Fruit fly (Drosophila melanogaster): Measurements from ENCODE around the gene Pex12.

Pex12 gene

DNA sequence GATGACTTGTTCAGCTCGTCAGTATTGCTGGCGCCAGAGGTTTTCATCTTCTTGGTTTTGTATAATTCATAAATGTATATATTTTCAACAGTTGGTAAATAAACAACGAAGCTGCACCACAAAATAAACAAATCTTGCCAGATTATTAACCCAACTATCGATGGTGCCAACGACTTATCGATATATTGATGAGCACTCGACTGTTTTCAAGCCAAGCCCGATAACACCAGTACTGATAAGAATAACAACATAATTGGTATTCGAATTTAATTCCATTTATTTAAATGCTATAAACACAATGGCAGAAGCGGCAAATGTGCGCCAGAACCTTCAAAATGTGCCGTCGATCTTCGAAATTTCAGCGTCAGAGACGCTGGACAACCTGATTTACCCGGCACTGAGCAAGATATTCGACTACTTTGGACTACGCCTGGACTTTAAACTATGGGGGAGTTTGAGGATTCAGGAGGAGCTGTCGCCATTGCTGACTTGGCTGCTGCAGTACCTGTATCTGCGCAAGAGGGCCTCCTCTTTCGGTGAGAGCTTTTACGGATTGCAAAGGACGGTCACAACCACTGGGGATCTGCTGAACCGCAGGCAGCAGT, at the start of gene Pex12, which contains the start of gene Saf6:
Pex12 (plus strand) TSS at position 209 of the 605 bp plus-strand sequence.
Saf6 (minus strand) TSS at position 166 of the 605 bp plus-strand sequence.
- no peak for TF ChIP-seq CG17801 (GFP tag; optimal IDR thresholded peaks at IDR 0.05; ENCODE audit: partially characterized antibody)

DNA sequence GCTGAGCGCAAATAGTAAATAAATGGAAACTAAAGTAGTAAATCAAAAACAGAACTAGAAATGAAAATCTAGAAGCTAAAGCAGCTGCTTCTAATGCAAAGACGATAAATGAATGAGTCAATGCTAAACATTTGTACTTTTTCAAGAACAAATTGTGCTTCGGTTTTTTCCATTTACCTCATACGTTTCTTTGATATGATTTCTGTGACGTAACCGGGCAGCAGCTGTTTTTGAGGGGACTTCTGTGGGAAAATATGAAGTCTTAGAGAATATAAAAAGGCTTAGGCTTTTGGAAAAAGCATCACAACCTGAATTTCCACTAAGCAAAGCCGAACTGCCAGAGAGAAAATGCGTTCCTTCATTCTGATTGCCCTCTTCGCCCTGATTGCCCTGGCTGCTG, 42.5 kb upstream of the Pex12 start, which contains the start of gene CG12506:
CG12506 (plus strand) TSS at position 301 of the 400 bp plus-strand sequence.
- TF ChIP-seq CG17801 (GFP tag; optimal IDR thresholded peaks at IDR 0.05; ENCODE audit: partially characterized antibody): no peak

DNA sequence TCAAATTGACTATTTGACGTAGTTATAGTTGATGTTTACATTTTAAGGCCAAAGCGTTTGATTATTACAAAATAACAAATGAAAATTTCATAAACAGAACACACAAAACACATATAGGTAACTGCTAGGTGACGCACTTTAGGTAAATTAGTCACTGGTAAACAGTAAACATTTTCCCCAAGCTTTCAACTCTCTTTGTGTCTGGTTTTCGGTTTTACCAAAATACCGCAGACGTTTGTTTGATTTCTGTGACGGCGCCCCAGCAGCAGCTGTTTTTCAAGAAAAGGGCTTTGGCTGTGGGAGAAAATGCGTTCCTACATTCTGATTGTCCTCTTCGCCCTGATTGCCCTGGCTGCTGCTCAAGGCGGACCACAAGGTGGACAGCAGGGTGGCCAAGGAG, 39.6 kb upstream of the Pex12 start, which contains the start of gene CG13946:
CG13946 (plus strand) TSS at position 301 of the 400 bp plus-strand sequence.
- no peak for TF ChIP-seq CG17801 (GFP tag; optimal IDR thresholded peaks at IDR 0.05; ENCODE audit: partially characterized antibody)

DNA sequence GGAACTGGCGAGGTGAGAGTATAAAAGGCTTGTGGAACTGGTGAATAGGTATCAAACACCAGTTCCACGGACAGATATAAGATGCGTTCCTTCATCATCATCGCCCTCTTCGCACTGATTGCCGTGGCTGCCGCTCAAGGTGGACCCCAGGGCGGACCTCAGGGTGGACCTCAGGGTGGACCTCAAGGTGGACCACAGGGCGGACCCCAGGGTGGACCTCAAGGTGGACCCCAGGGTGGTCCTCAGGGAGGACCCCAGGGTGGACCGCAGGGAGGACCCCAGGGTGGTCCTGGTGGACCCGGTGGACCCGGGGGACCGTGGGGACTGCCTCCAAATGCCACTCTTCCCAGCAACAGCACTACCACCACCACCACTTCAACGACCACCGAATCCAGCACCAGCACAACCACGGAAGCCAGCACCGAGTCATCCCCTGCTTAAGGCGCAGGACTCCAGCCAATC, 36.6 kb upstream of the Pex12 start, which contains the start of gene CG13947:
CG13947 (plus strand) TSS at position 51 of the 462 bp plus-strand sequence.
- no peak for TF ChIP-seq CG17801 (GFP tag; optimal IDR thresholded peaks at IDR 0.05; ENCODE audit: partially characterized antibody)

DNA sequence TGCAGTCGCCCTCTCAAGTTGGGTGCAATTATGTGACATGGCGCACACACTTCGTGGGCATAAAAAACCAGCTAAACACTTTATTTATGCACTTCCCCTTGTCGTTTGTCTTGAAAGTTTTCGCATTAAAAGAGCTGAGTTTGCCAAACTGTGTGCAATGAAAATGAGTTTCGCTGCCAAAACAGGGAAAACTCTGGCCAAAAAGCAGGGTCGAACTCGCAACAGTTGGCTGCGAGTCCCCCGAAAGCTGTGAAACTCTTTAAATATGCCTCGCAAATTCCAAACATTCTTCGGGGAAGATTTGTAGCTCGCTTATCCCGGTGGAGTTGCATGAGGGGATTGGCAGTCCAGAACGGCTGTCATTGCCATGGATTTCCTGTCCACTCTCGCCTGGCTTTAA, 35.6 kb upstream of the Pex12 start, which contains the start of gene Gr21a:
Gr21a (plus strand) TSS at position 301 of the 400 bp plus-strand sequence.
- TF ChIP-seq CG17801 (GFP tag; optimal IDR thresholded peaks at IDR 0.05; ENCODE audit: partially characterized antibody): no peak

DNA sequence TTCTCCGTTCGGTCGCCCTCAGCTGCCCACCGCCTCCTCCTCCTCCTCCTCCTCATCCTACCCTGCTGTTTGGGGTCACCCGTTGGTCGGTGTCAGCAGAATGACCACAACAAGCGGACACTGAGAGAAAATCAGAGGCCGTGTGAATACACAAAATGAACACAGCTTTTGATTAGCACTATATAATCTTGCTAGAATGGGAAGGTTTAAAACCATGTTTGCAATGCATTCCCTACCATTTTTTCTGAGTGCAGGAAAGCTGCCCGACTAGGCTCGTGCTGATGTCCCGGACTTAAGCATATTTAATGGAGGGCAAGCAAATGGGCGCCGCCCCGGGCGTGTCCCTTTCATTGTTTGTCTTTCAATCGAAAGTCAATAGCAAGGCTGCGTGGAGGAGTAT, 34.9 kb upstream of the Pex12 start:
- no peak for TF ChIP-seq CG17801 (GFP tag; optimal IDR thresholded peaks at IDR 0.05; ENCODE audit: partially characterized antibody)

DNA sequence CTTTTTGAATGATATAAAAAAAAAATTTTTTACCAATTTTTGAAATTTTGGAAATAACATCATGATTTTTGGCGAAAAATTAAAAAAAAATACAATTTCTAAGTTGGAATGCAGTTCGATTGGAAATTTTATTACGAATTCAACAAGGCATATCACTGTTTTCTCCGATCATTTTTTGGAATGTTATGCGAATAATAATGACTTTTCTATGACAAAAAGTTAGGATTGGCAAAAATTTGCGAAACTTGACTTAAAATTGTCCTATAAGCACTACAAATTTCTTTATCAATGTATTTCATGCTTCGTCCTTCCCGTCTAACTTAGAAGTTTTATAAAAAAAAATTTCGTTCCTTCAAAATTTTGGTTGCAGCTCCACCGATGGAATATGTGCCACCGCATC, 31.8 kb upstream of the Pex12 start, which contains the start of gene CG3544:
CG3544 (plus strand) TSS at position 301 of the 400 bp plus-strand sequence.
- TF ChIP-seq CG17801 (GFP tag; optimal IDR thresholded peaks at IDR 0.05; ENCODE audit: partially characterized antibody): no peak

DNA sequence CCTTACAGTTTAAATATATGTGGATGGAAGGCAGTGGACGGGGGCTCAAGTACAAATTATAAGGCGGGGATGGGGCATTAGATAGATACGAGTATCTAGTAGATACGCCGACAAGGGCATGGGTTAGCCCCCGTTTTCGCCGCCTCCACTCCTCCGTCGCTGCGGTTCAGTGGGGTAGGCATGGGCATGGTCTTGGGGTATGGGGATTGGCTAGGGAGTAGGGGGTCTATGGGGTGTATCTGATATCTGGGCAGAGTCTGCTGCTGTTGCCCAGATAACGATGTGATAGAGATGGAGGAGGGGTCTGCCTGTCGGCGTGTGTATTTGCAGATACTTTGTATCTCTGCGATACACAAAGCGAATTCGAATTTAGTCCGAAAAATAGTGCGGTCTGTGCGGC, 25.8 kb upstream of the Pex12 start:
- no peak for TF ChIP-seq CG17801 (GFP tag; optimal IDR thresholded peaks at IDR 0.05; ENCODE audit: partially characterized antibody)

DNA sequence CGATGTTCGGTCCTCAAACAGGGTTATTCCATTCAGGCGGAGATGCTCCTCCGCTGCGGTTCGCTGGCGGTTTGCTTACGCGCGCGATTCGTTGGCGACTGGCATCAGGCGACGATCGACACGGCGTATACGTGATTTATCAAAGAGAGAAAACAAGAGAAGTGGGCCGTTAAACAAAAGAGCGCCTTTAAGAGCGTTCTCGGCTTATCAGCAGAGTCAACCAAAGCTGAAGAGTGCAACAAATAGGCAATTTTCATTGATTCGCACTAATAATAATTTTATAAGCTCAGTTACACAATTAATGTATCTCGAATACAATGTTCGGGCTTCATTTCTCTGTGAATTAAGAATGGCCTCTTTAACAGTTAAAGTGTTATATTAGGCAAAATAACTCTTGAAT, 25.1 kb upstream of the Pex12 start, which contains the start of gene Pkg21D:
Pkg21D (minus strand) TSS at position 101 of the 400 bp plus-strand sequence.
- TF ChIP-seq CG17801 (GFP tag; optimal IDR thresholded peaks at IDR 0.05; ENCODE audit: partially characterized antibody): no peak

DNA sequence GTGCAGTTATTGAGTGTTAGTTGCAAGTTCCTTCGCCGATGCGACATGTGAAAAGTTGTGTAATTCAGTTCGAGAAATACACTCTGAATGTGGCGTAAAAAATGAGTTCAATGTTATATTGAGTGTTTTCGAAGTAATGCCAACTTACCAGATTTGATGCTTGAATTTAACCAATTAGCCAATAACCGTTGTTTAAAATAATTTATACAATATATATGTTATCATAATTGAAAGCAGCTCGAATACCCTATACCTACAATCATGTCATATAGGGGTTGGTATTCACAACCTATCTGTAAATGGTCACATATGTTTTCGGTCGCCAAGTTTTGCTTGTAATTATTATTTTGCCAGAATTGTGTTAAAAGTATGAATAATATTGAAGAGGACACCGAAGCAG, 5.5 kb upstream of the Pex12 start, which contains the start of gene Nnf1b:
Nnf1b (plus strand) TSS at position 301 of the 400 bp plus-strand sequence.
- TF ChIP-seq CG17801 (GFP tag; optimal IDR thresholded peaks at IDR 0.05; ENCODE audit: partially characterized antibody): no peak

DNA sequence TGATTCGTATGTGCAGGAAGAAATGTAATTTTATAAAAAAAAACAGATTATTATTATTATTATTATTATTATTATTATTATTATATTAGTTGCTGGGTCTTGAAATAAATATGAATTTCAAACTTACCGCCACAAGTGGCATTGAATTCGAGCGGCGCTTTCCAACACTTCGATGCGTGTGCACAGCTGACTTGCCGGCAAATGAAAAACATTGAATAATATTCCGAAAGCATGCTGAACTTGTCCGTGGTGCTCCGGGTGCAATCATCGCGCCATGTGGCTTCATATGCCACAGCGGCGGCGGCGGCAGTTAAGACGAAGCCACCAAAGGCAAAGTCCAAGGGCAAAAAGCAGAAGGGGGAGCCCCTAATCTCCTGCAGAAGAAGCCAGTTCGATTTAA, 4.4 kb upstream of the Pex12 start, which contains the start of gene Dbp21E2:
Dbp21E2 (plus strand) TSS at position 180 of the 400 bp plus-strand sequence.
- TF ChIP-seq CG17801 (GFP tag; optimal IDR thresholded peaks at IDR 0.05; ENCODE audit: partially characterized antibody): no peak

DNA sequence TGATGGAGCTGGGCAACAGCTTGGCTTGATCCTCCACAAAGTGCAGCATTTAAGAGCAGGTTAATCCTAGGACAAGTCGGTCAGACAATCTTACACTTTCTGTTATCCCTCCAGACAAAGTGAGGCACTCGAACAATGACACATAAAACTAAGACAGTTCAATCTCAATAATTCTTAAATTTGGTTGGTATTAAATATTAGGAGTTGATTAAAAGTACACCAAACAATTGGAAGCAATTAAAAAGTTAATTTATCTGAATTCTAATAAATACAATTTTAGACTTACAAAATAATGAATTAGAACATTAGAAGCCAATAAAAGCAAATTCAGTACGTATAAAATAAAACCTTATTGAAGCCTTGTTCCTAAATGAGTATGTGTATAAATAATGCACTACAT, 2.1 kb downstream of the Pex12 start, which contains the start of gene CG15880:
CG15880 (minus strand) TSS at position 101 of the 400 bp plus-strand sequence.
- no peak for TF ChIP-seq CG17801 (GFP tag; optimal IDR thresholded peaks at IDR 0.05; ENCODE audit: partially characterized antibody)

DNA sequence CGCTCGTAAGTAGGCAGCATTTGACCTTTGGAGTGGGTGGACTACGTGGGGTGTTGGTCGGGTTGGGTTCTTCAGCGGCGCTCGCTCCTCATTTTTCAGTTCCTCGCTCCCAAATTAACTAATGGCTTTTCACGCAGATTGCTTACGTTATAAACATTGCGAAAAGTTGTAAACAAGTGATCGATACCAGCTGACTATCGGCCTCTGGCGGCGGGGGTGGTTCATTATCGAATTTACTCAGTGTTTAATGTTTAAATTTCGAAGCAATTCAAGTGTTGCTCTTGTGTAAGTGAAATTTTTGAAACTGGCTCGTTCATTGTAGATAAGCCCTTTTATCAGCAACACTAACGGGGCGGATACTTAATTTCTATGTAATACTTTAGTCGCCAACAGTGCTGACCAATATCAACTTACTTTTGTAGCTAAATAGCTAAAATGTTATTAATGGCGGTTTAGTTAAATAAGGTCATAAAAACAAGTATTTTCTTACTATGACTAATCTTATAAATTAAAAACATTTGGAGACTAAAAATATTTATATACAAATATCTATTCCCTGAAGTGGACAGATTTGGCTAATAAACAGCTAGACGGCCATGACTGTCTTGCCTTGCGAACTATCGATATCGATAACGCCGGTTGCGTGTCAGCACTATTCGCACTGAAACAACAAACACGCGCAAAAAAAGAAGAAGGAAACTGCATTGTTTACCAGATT, 3.7 kb downstream of the Pex12 start, which contains the start of the genes PGAP2 and Clp:
PGAP2 (minus strand) TSS at position 194 of the 718 bp plus-strand sequence.
Clp (plus strand) TSS at position 650 of the 718 bp plus-strand sequence.
- peak; percentile 57 for TF ChIP-seq CG17801 (GFP tag; optimal IDR thresholded peaks at IDR 0.05; ENCODE audit: partially characterized antibody)

DNA sequence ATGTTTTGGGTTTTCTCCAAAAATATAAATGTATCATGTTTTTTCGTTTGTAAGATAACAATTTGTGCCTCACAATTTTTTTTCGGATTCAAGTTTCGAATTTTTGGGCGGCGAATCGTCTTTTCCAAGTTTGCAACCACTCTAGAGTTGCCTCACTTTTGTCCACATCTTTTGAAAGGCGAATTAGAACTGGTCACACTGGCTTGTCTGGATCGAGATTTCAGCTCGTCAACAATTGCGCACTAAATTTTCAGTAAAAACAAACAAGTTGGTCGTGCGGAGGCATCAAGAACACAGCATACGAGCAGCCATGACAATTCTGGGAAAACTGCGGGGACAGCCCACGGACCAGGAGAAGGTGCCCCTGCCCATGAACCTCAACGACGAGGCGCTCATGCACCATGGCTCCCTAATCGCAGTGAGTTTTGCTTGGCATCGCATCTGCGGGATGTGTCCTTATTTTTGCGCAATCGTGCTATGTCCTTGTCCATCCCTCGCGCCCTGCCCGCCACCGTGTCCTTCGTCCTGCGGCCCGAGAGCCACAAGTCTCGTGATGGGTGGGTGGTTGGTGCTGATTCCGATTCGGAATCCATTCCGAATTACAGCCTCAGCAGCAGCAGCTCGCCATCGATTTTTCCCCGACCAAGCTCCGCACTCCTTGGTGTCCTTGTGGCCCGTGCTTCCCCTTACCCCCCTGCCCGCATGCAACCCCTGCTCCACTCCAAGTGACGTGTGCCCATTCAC, 5.6 kb downstream of the Pex12 start, which contains the start of gene CG3662:
CG3662 (plus strand) TSS at position 48 of the 744 bp plus-strand sequence.
- peak; percentile 57 for TF ChIP-seq CG17801 (GFP tag; optimal IDR thresholded peaks at IDR 0.05; ENCODE audit: partially characterized antibody)

Measured in ovary, adult (tissue).